Worm (Caenorhabditis elegans): ENCODE results near the gene bcl-11.

- TF ChIP-seq blmp-1 (tag; optimal IDR thresholded peaks at IDR 0.05), result no peak
- no peak for TF ChIP-seq nhr-237 (tag; optimal IDR thresholded peaks at IDR 0.05)
Observed at ce11 chrV:6326394-6326793, 29.4 kb upstream of the bcl-11 start.

Data from whole organism, mixed stage, embryonic.